Worm (Caenorhabditis elegans) whole organism, L3 larva: ENCODE results near the gene C04H5.7.

ENCODE experiments used
- ceh-82 ChIP-seq: fragments of 150-350 bp; optimal IDR thresholded peaks from 2 replicates; lab custom pipeline; 2014; ENCODE audit warnings: missing biosample characterization, missing genetic modification characterization
- nhr-237 ChIP-seq: fragments of 150-350 bp; optimal IDR thresholded peaks from 2 replicates; lab custom pipeline; 2014; ENCODE audit warnings: missing biosample characterization, missing genetic modification characterization
- nhr-28 ChIP-seq: fragments of 150-350 bp; optimal IDR thresholded peaks from 2 replicates; lab custom pipeline; 2014; ENCODE audit warnings: missing biosample characterization, missing genetic modification characterization
- nhr-77 ChIP-seq: fragments of 150-350 bp; optimal IDR thresholded peaks from 2 replicates; lab custom pipeline; 2014; ENCODE audit warnings: missing biosample characterization, missing genetic modification characterization
- sea-2 ChIP-seq: fragments of 150-350 bp; sonication (generic microtip); optimal IDR thresholded peaks from 4 replicates; lab custom pipeline; 2014; ENCODE audit warnings: missing biosample characterization, missing genetic modification reagents, missing genetic modification characterization
- unc-39 ChIP-seq: sonication (generic microtip); optimal IDR thresholded peaks from 4 replicates; lab custom pipeline; 2017; ENCODE audit warnings: missing biosample characterization, missing genetic modification characterization

- TF ChIP-seq nhr-77 (tag; lab: Kevin White, UChicago) (no peak), sea-2 (GFP tag; lab: Kevin White, UChicago) (no peak), nhr-28 (tag; lab: Kevin White, UChicago) (no peak), ceh-82 (tag; lab: Kevin White, UChicago) (no peak), nhr-237 (no peak), unc-39 (tag; lab: Kevin White, UChicago) (no peak)
Observed at ce11 chrII:14523645-14524223, 14.0 kb upstream of the C04H5.7 start, which contains the start of gene pot-2.
